Fruit fly (Drosophila melanogaster): ENCODE results near the gene GC1.
A peak's percentile ranks its signal among the peaks of the same experiment; 100 is the strongest.

The GC1 gene

dm6 chr3R:11920605-11921004 lies 46.9 kb upstream of the GC1 start (continued):
- TF ChIP-seq al (GFP tag; IDR thresholded peaks at IDR 0.05) (no peak), Sry-β (GFP tag; optimal IDR thresholded peaks at IDR 0.05) (no peak), ash1 (GFP tag; optimal IDR thresholded peaks at IDR 0.05) (no peak), fd96Cb (tag; optimal IDR thresholded peaks at IDR 0.05) (no peak), CG9437 (GFP tag; optimal IDR thresholded peaks at IDR 0.05) (no peak), YL-1 (GFP tag; optimal IDR thresholded peaks at IDR 0.05) (no peak), CG11723 (GFP tag; optimal IDR thresholded peaks at IDR 0.05) (no peak), NC2β (GFP tag; optimal IDR thresholded peaks at IDR 0.05) (no peak), CG11093 (GFP tag; IDR thresholded peaks at IDR 0.05) (0 out of 3 replicates have a peak, but pooled peaks have one; percentile 37), hb (GFP tag; IDR thresholded peaks at IDR 0.05; ENCODE audit: partially characterized antibody) (no peak), ac (GFP tag; optimal IDR thresholded peaks at IDR 0.05) (no peak), dmrt99B (tag; optimal IDR thresholded peaks at IDR 0.05) (peak; percentile 57), CG31365 (tag; optimal IDR thresholded peaks at IDR 0.05) (no peak), CG13287 (GFP tag; IDR thresholded peaks at IDR 0.05; ENCODE audit: partially characterized antibody) (no peak), CG9215 (GFP tag; IDR thresholded peaks at IDR 0.05) (no peak), CG15514 (GFP tag; optimal IDR thresholded peaks at IDR 0.05) (no peak), CG4854 (GFP tag; optimal IDR thresholded peaks at IDR 0.05) (no peak), CG4730 (GFP tag; IDR thresholded peaks at IDR 0.05) (no peak), CG34422 (GFP tag; IDR thresholded peaks at IDR 0.05) (no peak), slou (GFP tag; optimal IDR thresholded peaks at IDR 0.05) (no peak), chif (GFP tag; optimal IDR thresholded peaks at IDR 0.05) (peak in 1 of 2 experiments; percentile 7), CG18262 (tag; optimal IDR thresholded peaks at IDR 0.05) (no peak), Drgx (GFP tag; IDR thresholded peaks at IDR 0.05) (peak; percentile 86), pros (GFP tag; optimal IDR thresholded peaks at IDR 0.05) (no peak), Xrp1 (GFP tag; IDR thresholded peaks at IDR 0.05) (peak; percentile 40; the same call in 1 of the 2 replicates), CG9727 (GFP tag; optimal IDR thresholded peaks at IDR 0.05) (no peak), Med (GFP tag) (no peak), Ada2b (GFP tag; IDR thresholded peaks at IDR 0.05) (peak; percentile 44; the same call in 1 of the 2 replicates), CG15696 (tag; optimal IDR thresholded peaks at IDR 0.05) (no peak), B-H1 (GFP tag; IDR thresholded peaks at IDR 0.05) (peak; percentile 50; the same call in 2 of the 3 replicates), hkb (optimal IDR thresholded peaks at IDR 0.05) (no peak), hkb (GFP tag; IDR thresholded peaks at IDR 0.05) (peak; percentile 51; the same call in 1 of the 2 replicates), B-H2 (GFP tag; optimal IDR thresholded peaks at IDR 0.05) (no peak), NfI (GFP tag; optimal IDR thresholded peaks at IDR 0.05) (peak; percentile 7), Sry-δ (GFP tag; optimal IDR thresholded peaks at IDR 0.05) (no peak), CG4424 (GFP tag; optimal IDR thresholded peaks at IDR 0.05) (peak; percentile 26), CG4707 (GFP tag; optimal IDR thresholded peaks at IDR 0.05) (no peak), CG15601 (tag; optimal IDR thresholded peaks at IDR 0.05) (no peak), Fer1 (GFP tag; optimal IDR thresholded peaks at IDR 0.05) (no peak), kay (GFP tag; optimal IDR thresholded peaks at IDR 0.05) (no peak), tin (GFP tag; optimal IDR thresholded peaks at IDR 0.05) (no peak), Pdp1 (GFP tag; optimal IDR thresholded peaks at IDR 0.05) (no peak), CG43689 (GFP tag; IDR thresholded peaks at IDR 0.05) (no peak), ranshi (GFP tag; IDR thresholded peaks at IDR 0.05) (peak; percentile 25; the same call in 1 of the 2 replicates), pan (optimal IDR thresholded peaks at IDR 0.05) (no peak), pan (GFP tag; optimal IDR thresholded peaks at IDR 0.05 in 1 of 2, IDR thresholded peaks at IDR 0.05 in 1 of 2) (peak in 1 of 2 experiments; percentile 55), bab2 (GFP tag; optimal IDR thresholded peaks at IDR 0.05) (no peak), PHDP (tag; optimal IDR thresholded peaks at IDR 0.05) (no peak), Dbx (GFP tag; IDR thresholded peaks at IDR 0.05) (no peak), sd (tag; optimal IDR thresholded peaks at IDR 0.05) (no peak), H15 (GFP tag; IDR thresholded peaks at IDR 0.05) (no peak), ro (GFP tag; IDR thresholded peaks at IDR 0.05) (no peak)
